Fruit fly (Drosophila melanogaster) whole organism, embryonic: ENCODE results near the gene CG31098.

Source experiments
- CG10209 ChIP-seq: fragments of 200-800 bp; sonication (Bioruptor generic); optimal IDR thresholded peaks from 3 replicates; lab custom pipeline; 2017; ENCODE audit warnings: missing biosample characterization, mild to moderate bottlenecking, missing genetic modification characterization, missing genetic modification reagents
- CG12155 ChIP-seq: fragments of 200-800 bp; sonication (Bioruptor generic); optimal IDR thresholded peaks from 3 replicates; lab custom pipeline; 2016; ENCODE audit warnings: missing biosample characterization, missing genetic modification characterization
- CG13123 ChIP-seq: fragments of 200-800 bp; sonication (Bioruptor generic); optimal IDR thresholded peaks from 2 replicates; lab custom pipeline; 2016; ENCODE audit warnings: missing biosample characterization, missing genetic modification characterization
- CG13424 ChIP-seq: fragments of 200-800 bp; sonication (Bioruptor generic); optimal IDR thresholded peaks from 2 replicates; lab custom pipeline; 2019; ENCODE audit warnings: missing biosample characterization, mild to moderate bottlenecking, missing genetic modification characterization, moderate library complexity
- CG13775 ChIP-seq: fragments of 200-800 bp; sonication (Bioruptor generic); optimal IDR thresholded peaks from 3 replicates; lab custom pipeline; 2017; ENCODE audit warnings: missing biosample characterization, mild to moderate bottlenecking, missing genetic modification characterization
- CG17186 ChIP-seq: fragments of 200-800 bp; sonication (Bioruptor generic); optimal IDR thresholded peaks from 3 replicates; lab custom pipeline; 2017; ENCODE audit warnings: missing biosample characterization, missing genetic modification reagents, missing genetic modification characterization
- CG3407 ChIP-seq: fragments of 200-800 bp; sonication (Bioruptor generic); optimal IDR thresholded peaks from 2 replicates; lab custom pipeline; 2018; ENCODE audit warnings: missing biosample characterization, mild to moderate bottlenecking, missing genetic modification characterization
- CG34376 ChIP-seq: fragments of 200-800 bp; sonication (Bioruptor generic); optimal IDR thresholded peaks from 2 replicates; lab custom pipeline; 2018; ENCODE audit warnings: missing biosample characterization, mild to moderate bottlenecking, missing genetic modification characterization
- CG34422 ChIP-seq: fragments of 200-800 bp; sonication (Bioruptor generic); IDR thresholded peaks from 3 replicates; pipeline ENCODE4 v1.3.6; 2022; ENCODE audit warnings: missing biosample characterization, missing genetic modification characterization
- CG6654 ChIP-seq: fragments of 200-800 bp; sonication (Bioruptor generic); optimal IDR thresholded peaks from 2 replicates; lab custom pipeline; 2017; ENCODE audit warnings: missing biosample characterization, mild to moderate bottlenecking, missing genetic modification characterization
- CG7372 ChIP-seq: fragments of 200-800 bp; sonication (Bioruptor generic); IDR thresholded peaks from 2 replicates; pipeline ENCODE4 v1.3.6; 2022; ENCODE audit warnings: missing biosample characterization, missing genetic modification characterization
- CG7928 ChIP-seq: fragments of 200-800 bp; sonication (Bioruptor generic); optimal IDR thresholded peaks from 2 replicates; lab custom pipeline; 2017; ENCODE audit warnings: missing biosample characterization, mild to moderate bottlenecking, missing genetic modification characterization
- CG8281 ChIP-seq: fragments of 200-800 bp; sonication (Bioruptor generic); optimal IDR thresholded peaks from 2 replicates; lab custom pipeline; 2018; ENCODE audit warnings: missing biosample characterization, mild to moderate bottlenecking, missing genetic modification characterization, moderate library complexity
- CG8924 ChIP-seq: fragments of 200-800 bp; optimal IDR thresholded peaks from 3 replicates; lab custom pipeline; 2019; ENCODE audit warnings: missing biosample characterization, mild to moderate bottlenecking, missing genetic modification characterization, moderate library complexity
- CHES-1-like ChIP-seq: fragments of 200-800 bp; sonication (Bioruptor generic); optimal IDR thresholded peaks from 2 replicates; lab custom pipeline; 2016; ENCODE audit warnings: missing biosample characterization, missing genetic modification characterization
- CTCF ChIP-seq: fragments of 200-800 bp; sonication (Bioruptor generic); optimal IDR thresholded peaks from 2 replicates; lab custom pipeline; 2017; ENCODE audit warnings: missing biosample characterization, mild to moderate bottlenecking, missing genetic modification characterization, moderate library complexity
- Ets97D ChIP-seq: fragments of 200-800 bp; sonication (Bioruptor generic); optimal IDR thresholded peaks from 3 replicates; lab custom pipeline; 2016; ENCODE audit warnings: missing biosample characterization, missing genetic modification characterization
- Fer2 ChIP-seq: fragments of 200-800 bp; sonication (Bioruptor generic); optimal IDR thresholded peaks from 2 replicates; lab custom pipeline; 2018; ENCODE audit warnings: missing biosample characterization, mild to moderate bottlenecking, missing genetic modification characterization, moderate library complexity
- Fer3 ChIP-seq: fragments of 200-800 bp; sonication (Bioruptor generic); optimal IDR thresholded peaks from 2 replicates; lab custom pipeline; 2018; ENCODE audit warnings: missing biosample characterization, mild to moderate bottlenecking, missing genetic modification characterization, moderate library complexity
- H2.0 ChIP-seq: fragments of 200-800 bp; sonication (Bioruptor generic); IDR thresholded peaks from 2 replicates; pipeline ENCODE4 v1.3.6; 2022; ENCODE audit warnings: missing biosample characterization, missing genetic modification characterization
- NFAT ChIP-seq: fragments of 200-800 bp; sonication (Bioruptor generic); IDR thresholded peaks from 2 replicates; pipeline ENCODE4 v1.3.6; 2022; ENCODE audit warnings: missing biosample characterization, missing genetic modification characterization
- Oli ChIP-seq: fragments of 200-800 bp; sonication (Bioruptor generic); optimal IDR thresholded peaks from 2 replicates; lab custom pipeline; 2018; ENCODE audit warnings: missing biosample characterization, mild to moderate bottlenecking, missing genetic modification characterization, moderate library complexity
- PHDP ChIP-seq: fragments of 200-800 bp; sonication (Bioruptor generic); optimal IDR thresholded peaks from 3 replicates; lab custom pipeline; 2018; ENCODE audit warnings: missing biosample characterization, mild to moderate bottlenecking, missing genetic modification characterization, moderate library complexity
- Rfx ChIP-seq: fragments of 200-800 bp; sonication (Bioruptor generic); IDR thresholded peaks from 2 replicates; pipeline ENCODE4 v1.3.6; 2022; ENCODE audit warnings: missing biosample characterization, missing genetic modification characterization
- Sox100B ChIP-seq: fragments of 200-800 bp; sonication (Bioruptor generic); optimal IDR thresholded peaks from 3 replicates; lab custom pipeline; 2018; ENCODE audit warnings: missing biosample characterization, mild to moderate bottlenecking, missing genetic modification characterization
- Spps ChIP-seq: fragments of 200-800 bp; sonication (Bioruptor generic); optimal IDR thresholded peaks from 2 replicates; lab custom pipeline; 2018; ENCODE audit warnings: missing biosample characterization, mild to moderate bottlenecking, missing genetic modification characterization
- Sry-β ChIP-seq: fragments of 200-800 bp; sonication (Bioruptor generic); optimal IDR thresholded peaks from 2 replicates; lab custom pipeline; 2018; ENCODE audit warnings: missing biosample characterization, mild to moderate bottlenecking, missing genetic modification characterization, moderate library complexity
- Sry-δ ChIP-seq: fragments of 200-800 bp; sonication (Bioruptor generic); optimal IDR thresholded peaks from 2 replicates; lab custom pipeline; 2016; ENCODE audit warnings: missing biosample characterization, missing genetic modification characterization
- Vsx1 ChIP-seq: fragments of 200-800 bp; sonication (Bioruptor generic); optimal IDR thresholded peaks from 2 replicates; lab custom pipeline; 2017; ENCODE audit warnings: missing biosample characterization, mild to moderate bottlenecking, missing genetic modification characterization, missing genetic modification reagents
- YL-1 ChIP-seq: fragments of 200-800 bp; sonication (Bioruptor generic); optimal IDR thresholded peaks from 3 replicates; lab custom pipeline; 2017; ENCODE audit warnings: missing biosample characterization, mild to moderate bottlenecking, missing genetic modification characterization
- ac ChIP-seq: fragments of 200-800 bp; sonication (Bioruptor generic); optimal IDR thresholded peaks from 3 replicates; lab custom pipeline; 2017; ENCODE audit warnings: missing biosample characterization, mild to moderate bottlenecking, missing genetic modification characterization
- aop ChIP-seq: fragments of 200-800 bp; sonication (Bioruptor generic); IDR thresholded peaks from 2 replicates; pipeline ENCODE4 v1.3.6; 2022; ENCODE audit warnings: missing biosample characterization, missing genetic modification characterization
- cas ChIP-seq: fragments of 200-800 bp; sonication (Bioruptor generic); IDR thresholded peaks from 2 replicates; pipeline ENCODE4 v1.3.6; 2022; ENCODE audit warnings: missing biosample characterization, missing genetic modification characterization
- crol ChIP-seq: fragments of 200-800 bp; sonication (Bioruptor generic); IDR thresholded peaks from 2 replicates; pipeline ENCODE4 v1.3.6; 2022; ENCODE audit warnings: missing biosample characterization, missing genetic modification characterization
- dmrt11E ChIP-seq: fragments of 200-800 bp; sonication (Bioruptor generic); optimal IDR thresholded peaks from 3 replicates; lab custom pipeline; 2018; ENCODE audit warnings: missing biosample characterization, mild to moderate bottlenecking, missing genetic modification characterization, moderate library complexity
- dpn ChIP-seq, 2 experiments: fragments of 200-800 bp; sonication (Bioruptor generic); optimal IDR thresholded peaks; 3 replicates each; lab custom pipeline; 2016; ENCODE audit warnings: missing biosample characterization in 2 of 2, missing genetic modification characterization in 2 of 2
- fd64A ChIP-seq: fragments of 200-800 bp; sonication (Bioruptor generic); optimal IDR thresholded peaks from 3 replicates; lab custom pipeline; 2018; ENCODE audit warnings: missing biosample characterization, mild to moderate bottlenecking, missing genetic modification characterization
- gem ChIP-seq: fragments of 200-800 bp; sonication (Bioruptor generic); optimal IDR thresholded peaks from 2 replicates; lab custom pipeline; 2019; ENCODE audit warnings: missing biosample characterization, mild to moderate bottlenecking, missing genetic modification characterization, moderate library complexity
- h ChIP-seq: fragments of >200 bp; optimal IDR thresholded peaks from 2 replicates; lab custom pipeline; 2017
- hbn ChIP-seq: fragments of 200-800 bp; sonication (Bioruptor generic); IDR thresholded peaks from 2 replicates; pipeline ENCODE4 v1.3.6; 2022; ENCODE audit warnings: missing biosample characterization, missing genetic modification characterization; ENCODE audit not compliant: partially characterized antibody
- lbe ChIP-seq: fragments of 200-800 bp; sonication (Bioruptor generic); optimal IDR thresholded peaks from 2 replicates; lab custom pipeline; 2016; ENCODE audit warnings: missing biosample characterization, mild to moderate bottlenecking, missing genetic modification characterization
- nerfin-2 ChIP-seq: fragments of 200-800 bp; sonication (Bioruptor generic); IDR thresholded peaks from 2 replicates; pipeline ENCODE4 v1.3.6; 2022; ENCODE audit warnings: missing biosample characterization, missing genetic modification characterization; ENCODE audit not compliant: partially characterized antibody
- onecut ChIP-seq: fragments of 200-800 bp; sonication (Bioruptor generic); IDR thresholded peaks from 2 replicates; pipeline ENCODE4 v1.3.6; 2022; ENCODE audit warnings: missing biosample characterization, missing genetic modification characterization
- pfk ChIP-seq: fragments of 200-800 bp; sonication (Bioruptor generic); optimal IDR thresholded peaks from 2 replicates; lab custom pipeline; 2018; ENCODE audit warnings: missing biosample characterization, mild to moderate bottlenecking, missing genetic modification characterization, moderate library complexity
- sc ChIP-seq, 3 experiments: fragments of >200 bp in 2 of 3; fragments of 200-800 bp in 1 of 3; sonication (Bioruptor generic) in 1 of 3; optimal IDR thresholded peaks; 2 replicates in 2 of 3; 3 replicates in 1 of 3; lab custom pipeline; 2017; ENCODE audit warnings: mild to moderate bottlenecking in 1 of 3, missing biosample characterization in 1 of 3, missing genetic modification characterization in 1 of 3, missing genetic modification reagents in 1 of 3
- sens ChIP-seq: fragments of 200-800 bp; sonication (Bioruptor generic); peaks from one replicate; lab custom pipeline; 2016; ENCODE audit warnings: missing biosample characterization, missing genetic modification characterization
- tin ChIP-seq: fragments of 200-800 bp; sonication (Bioruptor generic); optimal IDR thresholded peaks from 3 replicates; lab custom pipeline; 2016; ENCODE audit warnings: missing biosample characterization, missing genetic modification characterization
- twi ChIP-seq: fragments of 200-800 bp; optimal IDR thresholded peaks from 2 replicates; lab custom pipeline; 2019; ENCODE audit warnings: missing biosample characterization, mild to moderate bottlenecking, missing genetic modification characterization, moderate library complexity
- wor ChIP-seq: fragments of 200-800 bp; sonication (Bioruptor generic); IDR thresholded peaks from 2 replicates; pipeline ENCODE4 v1.3.6; 2022; ENCODE audit warnings: missing biosample characterization, missing genetic modification characterization
- z ChIP-seq: fragments of 200-800 bp; sonication (Bioruptor generic); IDR thresholded peaks from 3 replicates; pipeline ENCODE4 v1.3.6; 2022; ENCODE audit warnings: missing biosample characterization, missing genetic modification characterization

The CG31098 gene

dm6 chr3R:25258628-25259240, 34.0 kb downstream of the CG31098 start, which contains the start of gene CG11857 (continued):
- TF ChIP-seq hbn (GFP tag; lab: Robert Waterston, UW) (peak; percentile 100), Fer2 (peak; percentile 97), wor (peak; percentile 99), Oli (tag; lab: Kevin White, UChicago) (peak; percentile 96), Sry-β (GFP tag; lab: Kevin White, UChicago) (peak; percentile 78), Sox100B (GFP tag; lab: Kevin White, UChicago) (peak; percentile 93), Fer3 (tag; lab: Kevin White, UChicago) (peak; percentile 98), twi (tag; lab: Kevin White, UChicago) (peak; percentile 96), CG34376 (peak; percentile 97), CG34422 (GFP tag; lab: Robert Waterston, UW) (peak; percentile 100), CG7928 (GFP tag; lab: Kevin White, UChicago) (peak; percentile 98), Vsx1 (GFP tag; lab: Kevin White, UChicago) (peak; percentile 88), sc (optimal IDR thresholded peaks at IDR 0.05; lab: Kevin White, UChicago) (no peak), sc (GFP tag; optimal IDR thresholded peaks at IDR 0.05; lab: Kevin White, UChicago) (peak; percentile 94), CG12155 (peak; percentile 98), PHDP (tag; lab: Kevin White, UChicago) (peak; percentile 97), CG6654 (peak; percentile 88), CG7372 (peak; percentile 99), pfk (peak; percentile 37), lbe (GFP tag; lab: Kevin White, UChicago) (peak; percentile 96), gem (tag; lab: Kevin White, UChicago) (peak; percentile 99), tin (GFP tag; lab: Kevin White, UChicago) (peak; percentile 99), CTCF (GFP tag; lab: Kevin White, UChicago) (peak; percentile 59), CG8281 (tag; lab: Kevin White, UChicago) (peak; percentile 90), CG8924 (tag; lab: Kevin White, UChicago) (peak; percentile 98), CG13123 (GFP tag; lab: Kevin White, UChicago) (peak; percentile 97), NFAT (GFP tag; lab: Robert Waterston, UW) (peak; percentile 99), sens (GFP tag; lab: Kevin White, UChicago) (peak; percentile 100), z (peak; percentile 70; the same call in 2 of the 3 replicates), CHES-1-like (GFP tag; lab: Kevin White, UChicago) (peak; percentile 97), h (lab: Kevin White, UChicago) (no peak), aop (GFP tag; lab: Robert Waterston, UW) (peak; percentile 96), fd64A (peak; percentile 78), dpn (GFP tag; optimal IDR thresholded peaks at IDR 0.05; lab: Kevin White, UChicago) (peak; percentile 98 to 99), onecut (GFP tag; lab: Robert Waterston, UW) (peak; percentile 93), Rfx (GFP tag; lab: Robert Waterston, UW) (peak; percentile 99), Ets97D (GFP tag; lab: Kevin White, UChicago) (peak; percentile 95), nerfin-2 (peak; percentile 99), CG3407 (GFP tag; lab: Kevin White, UChicago) (peak; percentile 94), YL-1 (GFP tag; lab: Kevin White, UChicago) (peak; percentile 97), H2.0 (GFP tag; lab: Robert Waterston, UW) (peak; percentile 99), Sry-δ (GFP tag; lab: Kevin White, UChicago) (peak; percentile 99), Spps (tag; lab: Kevin White, UChicago) (peak; percentile 94), crol (GFP tag; lab: Robert Waterston, UW) (peak; percentile 80), CG13424 (tag; lab: Kevin White, UChicago) (peak; percentile 98), CG17186 (peak; percentile 94), CG13775 (peak; percentile 98), dmrt11E (tag; lab: Kevin White, UChicago) (peak; percentile 98), ac (GFP tag; lab: Kevin White, UChicago) (peak; percentile 89), cas (GFP tag; lab: Robert Waterston, UW) (peak; percentile 98), CG10209 (GFP tag; lab: Kevin White, UChicago) (peak; percentile 97)
